Fruit fly (Drosophila melanogaster): ENCODE measurements around the gene fon.
A peak's percentile ranks its signal among the peaks of the same experiment; 100 is the strongest.

The fon gene

dm6 chr2L:19423467-19424122 is 37.6 kb upstream of the fon start, which contains the start of the genes Alp12 and CG13085 (continued):
- peak; percentile 97 for TF ChIP-seq ATbp (GFP tag; optimal IDR thresholded peaks at IDR 0.05)
- TF ChIP-seq cas (GFP tag; IDR thresholded peaks at IDR 0.05) = peak; percentile 82
- peak; percentile 97 for TF ChIP-seq CG12104 (GFP tag; optimal IDR thresholded peaks at IDR 0.05)
- peak; percentile 98 for TF ChIP-seq az2 (GFP tag; optimal IDR thresholded peaks at IDR 0.05)
- TF ChIP-seq CG43689 (GFP tag; IDR thresholded peaks at IDR 0.05) = peak; percentile 89
- TF ChIP-seq wdn (GFP tag; IDR thresholded peaks at IDR 0.05) = peak; percentile 93
- TF ChIP-seq hb (GFP tag; IDR thresholded peaks at IDR 0.05; ENCODE audit: partially characterized antibody) = no peak
- peak; percentile 88 for TF ChIP-seq Mes4 (GFP tag; optimal IDR thresholded peaks at IDR 0.05)
- TF ChIP-seq C15 (GFP tag; IDR thresholded peaks at IDR 0.05) = peak; percentile 71; the same call in 2 of the 3 replicates
- peak; percentile 92 for TF ChIP-seq CHES-1-like (GFP tag; optimal IDR thresholded peaks at IDR 0.05)
- peak; percentile 97 for TF ChIP-seq org-1 (GFP tag; optimal IDR thresholded peaks at IDR 0.05)
- peak; percentile 90 for TF ChIP-seq Taf1 (GFP tag; IDR thresholded peaks at IDR 0.05)
- TF ChIP-seq TFAM (GFP tag; optimal IDR thresholded peaks at IDR 0.05) = peak; percentile 83
- peak; percentile 92 for TF ChIP-seq vfl (GFP tag; optimal IDR thresholded peaks at IDR 0.05)
- TF ChIP-seq CG10565 (GFP tag; optimal IDR thresholded peaks at IDR 0.05) = peak; percentile 75
- TF ChIP-seq CG12769 (tag; optimal IDR thresholded peaks at IDR 0.05) = peak; percentile 86
- peak; percentile 92 for TF ChIP-seq CG4707 (GFP tag; optimal IDR thresholded peaks at IDR 0.05)
- peak; percentile 98 for TF ChIP-seq lmd (GFP tag; IDR thresholded peaks at IDR 0.05)
- TF ChIP-seq Dfd (GFP tag; optimal IDR thresholded peaks at IDR 0.05) = no peak
- TF ChIP-seq Hr39 (optimal IDR thresholded peaks at IDR 0.05) = no peak
- TF ChIP-seq CrebB (tag; optimal IDR thresholded peaks at IDR 0.05) = peak; percentile 96
- TF ChIP-seq wor (GFP tag; IDR thresholded peaks at IDR 0.05) = peak; percentile 98
- peak; percentile 99 for TF ChIP-seq CG8924 (tag; optimal IDR thresholded peaks at IDR 0.05)
- TF ChIP-seq CG4328 (GFP tag; optimal IDR thresholded peaks at IDR 0.05) = peak; percentile 99
- no peak for TF ChIP-seq prd (optimal IDR thresholded peaks at IDR 0.05)
- peak; percentile 97 for TF ChIP-seq prd (GFP tag; IDR thresholded peaks at IDR 0.05)
- peak; percentile 97 for TF ChIP-seq Xrp1 (GFP tag; IDR thresholded peaks at IDR 0.05)
- TF ChIP-seq sqz (GFP tag; optimal IDR thresholded peaks at IDR 0.05) = peak; percentile 98
- TF ChIP-seq twi (tag; optimal IDR thresholded peaks at IDR 0.05) = peak; percentile 95
- peak; percentile 92 for TF ChIP-seq fu2 (GFP tag; optimal IDR thresholded peaks at IDR 0.05)
- peak; percentile 89 for TF ChIP-seq Dip3 (GFP tag; optimal IDR thresholded peaks at IDR 0.05)
- TF ChIP-seq HLH3B (GFP tag; IDR thresholded peaks at IDR 0.05) = peak; percentile 93
- peak; percentile 81 for TF ChIP-seq CG1024 (GFP tag; IDR thresholded peaks at IDR 0.05)
- TF ChIP-seq br (optimal IDR thresholded peaks at IDR 0.05) = no peak
- TF ChIP-seq btn (GFP tag; optimal IDR thresholded peaks at IDR 0.05) = peak; percentile 83
- peak; percentile 92; the same call in 2 of the 3 replicates for TF ChIP-seq ken (GFP tag; IDR thresholded peaks at IDR 0.05)
- TF ChIP-seq dysf (GFP tag; IDR thresholded peaks at IDR 0.05) = peak; percentile 98
- peak; percentile 76 for TF ChIP-seq crol (GFP tag; IDR thresholded peaks at IDR 0.05)
- peak; percentile 99 for TF ChIP-seq CG13296 (GFP tag; optimal IDR thresholded peaks at IDR 0.05)
- peak; percentile 94 for TF ChIP-seq dmrt11E (tag; optimal IDR thresholded peaks at IDR 0.05)
- peak in 1 of 3 experiments; percentile 93 for TF ChIP-seq Stat92E (GFP tag; optimal IDR thresholded peaks at IDR 0.05)
- peak; percentile 75; the same call in 1 of the 2 replicates for TF ChIP-seq Dip2 (GFP tag; IDR thresholded peaks at IDR 0.05)
- peak; percentile 92 for TF ChIP-seq shn (GFP tag; optimal IDR thresholded peaks at IDR 0.05)
- peak; percentile 98 for TF ChIP-seq phol (tag; optimal IDR thresholded peaks at IDR 0.05)
- peak; percentile 90 for TF ChIP-seq al (GFP tag; IDR thresholded peaks at IDR 0.05)
- TF ChIP-seq CG7357 (GFP tag; IDR thresholded peaks at IDR 0.05) = peak; percentile 92
- peak; percentile 94 for TF ChIP-seq CG9932 (GFP tag; IDR thresholded peaks at IDR 0.05)
- TF ChIP-seq Lim3 (GFP tag; IDR thresholded peaks at IDR 0.05) = peak; percentile 91
- peak; percentile 93 for TF ChIP-seq CG14667 (GFP tag; IDR thresholded peaks at IDR 0.05)
- TF ChIP-seq Bdp1 (GFP tag; optimal IDR thresholded peaks at IDR 0.05) = peak; percentile 88
- peak; percentile 97 for TF ChIP-seq CG8388 (GFP tag; optimal IDR thresholded peaks at IDR 0.05)
- TF ChIP-seq hth (optimal IDR thresholded peaks at IDR 0.05) = no peak
